Fruit fly (Drosophila melanogaster) whole organism, wandering third instar larva: ENCODE results near the gene CG6695.

ENCODE experiments used
- Abd-B ChIP-seq: fragments of >200 bp; optimal IDR thresholded peaks from 2 replicates; lab custom pipeline; 2017; ENCODE audit warnings: missing biosample characterization, missing genetic modification characterization
- CG32264 ChIP-seq: fragments of 200-800 bp; sonication (Bioruptor generic); optimal IDR thresholded peaks from 2 replicates; lab custom pipeline; 2016; ENCODE audit warnings: missing biosample characterization, missing genetic modification characterization
- CG9705 ChIP-seq: fragments of 200-800 bp; sonication (Bioruptor generic); optimal IDR thresholded peaks from 2 replicates; lab custom pipeline; 2018; ENCODE audit warnings: missing biosample characterization, mild to moderate bottlenecking, missing genetic modification characterization
- CrebA ChIP-seq: fragments of 200-800 bp; sonication (Bioruptor generic); optimal IDR thresholded peaks from 2 replicates; lab custom pipeline; 2016; ENCODE audit warnings: missing biosample characterization, mild to moderate bottlenecking, missing genetic modification characterization, borderline replicate concordance
- Dfd ChIP-seq: fragments of >200 bp; optimal IDR thresholded peaks from 2 replicates; lab custom pipeline; 2017; ENCODE audit warnings: missing biosample characterization, missing genetic modification characterization
- Dif ChIP-seq: fragments of 200-275, 200-300 bp; sonication (Bioruptor generic); optimal IDR thresholded peaks from 2 replicates; lab custom pipeline; 2018; ENCODE audit warnings: missing biosample characterization, missing genetic modification characterization; ENCODE audit not compliant: partially characterized antibody
- GATAd ChIP-seq: sonication (Bioruptor generic); optimal IDR thresholded peaks from 2 replicates; lab custom pipeline; 2016; ENCODE audit warnings: missing biosample characterization, missing genetic modification characterization
- HLH106 ChIP-seq: fragments of 200-800 bp; optimal IDR thresholded peaks from 3 replicates; lab custom pipeline; 2019; ENCODE audit warnings: missing biosample characterization, mild to moderate bottlenecking, missing genetic modification characterization, moderate library complexity
- Hnf4 ChIP-seq: fragments of 200-800 bp; sonication (Bioruptor generic); optimal IDR thresholded peaks from 2 replicates; lab custom pipeline; 2016; ENCODE audit warnings: missing biosample characterization, mild to moderate bottlenecking, missing genetic modification characterization
- Hr78 ChIP-seq: fragments of >200 bp; optimal IDR thresholded peaks from 2 replicates; lab custom pipeline; 2017; ENCODE audit warnings: missing biosample characterization, missing genetic modification characterization
- Hr83 ChIP-seq: fragments of 200-300 bp; sonication (Bioruptor generic); optimal IDR thresholded peaks from 2 replicates; lab custom pipeline; 2016; ENCODE audit warnings: missing biosample characterization, mild to moderate bottlenecking, missing genetic modification characterization, moderate library complexity; ENCODE audit not compliant: poor library complexity, severe bottlenecking
- Jra ChIP-seq: sonication (Bioruptor generic); optimal IDR thresholded peaks from 2 replicates; lab custom pipeline; 2016; ENCODE audit warnings: missing biosample characterization, missing genetic modification characterization
- Mio ChIP-seq: sonication (Bioruptor generic); optimal IDR thresholded peaks from 2 replicates; lab custom pipeline; 2016; ENCODE audit warnings: missing biosample characterization, missing genetic modification characterization
- Myc ChIP-seq: fragments of >200 bp; optimal IDR thresholded peaks from 2 replicates; lab custom pipeline; 2017
- N ChIP-seq: fragments of >200 bp; optimal IDR thresholded peaks from 2 replicates; lab custom pipeline; 2018; ENCODE audit warnings: missing biosample characterization, missing external identifiers, missing genetic modification characterization
- OdsH ChIP-seq: fragments of 200-800 bp; sonication (Bioruptor generic); optimal IDR thresholded peaks from 2 replicates; lab custom pipeline; 2016; ENCODE audit warnings: missing biosample characterization, mild to moderate bottlenecking, missing genetic modification characterization
- Rel ChIP-seq, 2 experiments: fragments of 200-800 bp; sonication (Bioruptor generic) in 1 of 2; optimal IDR thresholded peaks; 2 replicates in 1 of 2; 3 replicates in 1 of 2; lab custom pipeline; 2016 to 2019; ENCODE audit warnings: mild to moderate bottlenecking in 2 of 2, missing biosample characterization in 2 of 2, missing genetic modification characterization in 2 of 2, moderate library complexity in 1 of 2
- Sp1 ChIP-seq: fragments of 200-800 bp; sonication (Bioruptor generic); optimal IDR thresholded peaks from 3 replicates; lab custom pipeline; 2019; ENCODE audit warnings: missing biosample characterization, mild to moderate bottlenecking, missing genetic modification characterization, moderate library complexity
- Vsx2 ChIP-seq: fragments of 200-300, 225-300 bp; sonication (Bioruptor generic); optimal IDR thresholded peaks from 2 replicates; lab custom pipeline; 2018; ENCODE audit warnings: missing biosample characterization, missing genetic modification characterization; ENCODE audit not compliant: partially characterized antibody
- br ChIP-seq: fragments of 200-800 bp; sonication (Bioruptor generic); optimal IDR thresholded peaks from 2 replicates; lab custom pipeline; 2016; ENCODE audit warnings: missing biosample characterization, missing genetic modification characterization
- brk ChIP-seq: fragments of 200-800 bp; sonication (Bioruptor generic); optimal IDR thresholded peaks from 2 replicates; lab custom pipeline; 2016; ENCODE audit warnings: missing biosample characterization, mild to moderate bottlenecking, missing genetic modification characterization
- dl ChIP-seq, 2 experiments: fragments of 175-275, 200-275 bp in 1 of 2; fragments of 200-275 bp in 1 of 2; sonication (Bioruptor generic); optimal IDR thresholded peaks; lab custom pipeline; 2018; ENCODE audit warnings: mild to moderate bottlenecking in 2 of 2, missing biosample characterization in 2 of 2, missing genetic modification characterization in 2 of 2, moderate library complexity in 2 of 2; ENCODE audit not compliant: partially characterized antibody in 2 of 2, insufficient read depth in 1 of 2
- dmrt93B ChIP-seq: fragments of 200-800 bp; sonication (Bioruptor generic); optimal IDR thresholded peaks from 2 replicates; lab custom pipeline; 2018; ENCODE audit warnings: missing biosample characterization, mild to moderate bottlenecking, missing genetic modification characterization
- dsf ChIP-seq: sonication (Bioruptor generic); optimal IDR thresholded peaks from 2 replicates; lab custom pipeline; 2016; ENCODE audit warnings: missing biosample characterization, missing genetic modification characterization, borderline replicate concordance
- ey ChIP-seq: fragments of 200-800 bp; sonication (Bioruptor generic); optimal IDR thresholded peaks from 2 replicates; lab custom pipeline; 2016; ENCODE audit warnings: missing biosample characterization, missing genetic modification characterization
- foxo ChIP-seq, 2 experiments: fragments of 200-800 bp; sonication (Bioruptor generic); optimal IDR thresholded peaks; 2 replicates in 1 of 2; 3 replicates in 1 of 2; lab custom pipeline; 2016 to 2017; ENCODE audit warnings: missing biosample characterization in 2 of 2, missing genetic modification characterization in 2 of 2
- fru ChIP-seq: fragments of 200-800 bp; sonication (Bioruptor generic); optimal IDR thresholded peaks from 3 replicates; lab custom pipeline; 2016; ENCODE audit warnings: missing biosample characterization, mild to moderate bottlenecking, missing genetic modification characterization
- h ChIP-seq: fragments of 200-800 bp; sonication (Bioruptor generic); optimal IDR thresholded peaks from 3 replicates; lab custom pipeline; 2016; ENCODE audit warnings: missing biosample characterization, mild to moderate bottlenecking, missing genetic modification characterization
- jim ChIP-seq: fragments of 175-275, 200-325 bp; sonication (Bioruptor generic); optimal IDR thresholded peaks from 2 replicates; lab custom pipeline; 2016; ENCODE audit warnings: missing biosample characterization, mild to moderate bottlenecking, missing genetic modification characterization
- lola ChIP-seq: fragments of >200 bp; optimal IDR thresholded peaks from 2 replicates; lab custom pipeline; 2017; ENCODE audit warnings: missing biosample characterization, missing genetic modification characterization
- pan ChIP-seq: fragments of >200 bp; optimal IDR thresholded peaks from 2 replicates; lab custom pipeline; 2017
- psq ChIP-seq: fragments of 200-800 bp; sonication (Bioruptor generic); optimal IDR thresholded peaks from 3 replicates; lab custom pipeline; 2017; ENCODE audit warnings: missing biosample characterization, mild to moderate bottlenecking, missing genetic modification characterization, moderate library complexity
- rgr ChIP-seq: fragments of 200-800 bp; sonication (Bioruptor generic); optimal IDR thresholded peaks from 3 replicates; lab custom pipeline; 2016; ENCODE audit warnings: missing biosample characterization, mild to moderate bottlenecking, missing genetic modification characterization
- sage ChIP-seq: fragments of 200-800 bp; sonication (Bioruptor generic); optimal IDR thresholded peaks from 2 replicates; lab custom pipeline; 2016; ENCODE audit warnings: missing biosample characterization, mild to moderate bottlenecking, missing genetic modification characterization
- sv ChIP-seq: fragments of 200-800 bp; sonication (Bioruptor generic); optimal IDR thresholded peaks from 3 replicates; lab custom pipeline; 2016; ENCODE audit warnings: missing biosample characterization, missing genetic modification characterization
- tai ChIP-seq: sonication (Bioruptor generic); optimal IDR thresholded peaks from 2 replicates; lab custom pipeline; 2016; ENCODE audit warnings: missing biosample characterization, missing genetic modification characterization
- usp ChIP-seq: fragments of >200 bp; optimal IDR thresholded peaks from 2 replicates; lab custom pipeline; 2017; ENCODE audit warnings: missing biosample characterization, missing genetic modification characterization
- woc ChIP-seq: sonication (Bioruptor generic); optimal IDR thresholded peaks from 2 replicates; lab custom pipeline; 2016; ENCODE audit warnings: missing biosample characterization, mild to moderate bottlenecking, missing genetic modification characterization

CG6695 gene

dm6 chr3R:24626667-24627066, 28.3 kb upstream of the CG6695 start:
- no peak for TF ChIP-seq OdsH (GFP tag; lab: Kevin White, UChicago)
- no peak for TF ChIP-seq Rel (GFP tag; optimal IDR thresholded peaks at IDR 0.05; lab: Kevin White, UChicago)
- TF ChIP-seq Rel (tag; optimal IDR thresholded peaks at IDR 0.05; lab: Kevin White, UChicago) = peak; percentile 78

- no peak for TF ChIP-seq HLH106 (tag; lab: Kevin White, UChicago)
- TF ChIP-seq dsf (GFP tag; lab: Kevin White, UChicago) = no peak
- no peak for TF ChIP-seq lola (GFP tag; lab: Kevin White, UChicago)
- TF ChIP-seq dl (GFP tag; optimal IDR thresholded peaks at IDR 0.05; lab: Kevin White, UChicago; ENCODE audit: insufficient read depth in 1 of 2, partially characterized antibody in 2 of 2) = peak in 1 of 2 experiments; percentile 48
- TF ChIP-seq psq = no peak
- TF ChIP-seq rgr (GFP tag; lab: Kevin White, UChicago) = no peak
- peak; percentile 37 for TF ChIP-seq h (GFP tag; lab: Kevin White, UChicago)
- no peak for TF ChIP-seq pan (lab: Kevin White, UChicago)
- TF ChIP-seq tai (GFP tag; lab: Kevin White, UChicago) = no peak
- TF ChIP-seq Jra (GFP tag; lab: Kevin White, UChicago) = peak; percentile 56
- TF ChIP-seq Hr78 (GFP tag; lab: Kevin White, UChicago) = no peak
- TF ChIP-seq CG32264 (GFP tag; lab: Kevin White, UChicago) = no peak
- no peak for TF ChIP-seq woc (GFP tag; lab: Kevin White, UChicago)
- no peak for TF ChIP-seq Hnf4
- no peak for TF ChIP-seq Myc (lab: Kevin White, UChicago)
- TF ChIP-seq brk = no peak
- no peak for TF ChIP-seq fru (GFP tag; lab: Kevin White, UChicago)
- no peak for TF ChIP-seq sv (GFP tag; lab: Kevin White, UChicago)
- TF ChIP-seq usp (GFP tag; lab: Kevin White, UChicago) = no peak
- no peak for TF ChIP-seq Mio (GFP tag; lab: Kevin White, UChicago)
- TF ChIP-seq br = peak; percentile 27
- TF ChIP-seq N (GFP tag; lab: Kevin White, UChicago) = no peak
- TF ChIP-seq OdsH (GFP tag; lab: Kevin White, UChicago) = peak; percentile 3
- TF ChIP-seq Hr83 (GFP tag; lab: Kevin White, UChicago) = peak; percentile 51
- peak; percentile 74 for TF ChIP-seq CrebA (GFP tag; lab: Kevin White, UChicago)
- TF ChIP-seq Abd-B = no peak
- TF ChIP-seq Dif = peak; percentile 79
- TF ChIP-seq GATAd (GFP tag; lab: Kevin White, UChicago) = no peak
- no peak for TF ChIP-seq Sp1 (GFP tag; lab: Kevin White, UChicago)
- TF ChIP-seq jim = no peak
- TF ChIP-seq foxo (GFP tag; optimal IDR thresholded peaks at IDR 0.05; lab: Kevin White, UChicago) = no peak
- TF ChIP-seq dmrt93B = no peak
- no peak for TF ChIP-seq ey (GFP tag; lab: Kevin White, UChicago)
- no peak for TF ChIP-seq sage (GFP tag; lab: Kevin White, UChicago)
- TF ChIP-seq Vsx2 (GFP tag; lab: Kevin White, UChicago) = peak; percentile 8
- no peak for TF ChIP-seq Dfd (GFP tag; lab: Kevin White, UChicago)
- TF ChIP-seq CG9705 (GFP tag; lab: Kevin White, UChicago) = no peak
- TF ChIP-seq Rel (GFP tag; optimal IDR thresholded peaks at IDR 0.05; lab: Kevin White, UChicago) = no peak
- peak; percentile 40 for TF ChIP-seq Rel (tag; optimal IDR thresholded peaks at IDR 0.05; lab: Kevin White, UChicago)
- TF ChIP-seq, all 38 proteins: peak for 10
These were observed 24.8 kb upstream of the CG6695 start, which contains the start of gene Wsck for dm6 chr3R:24629877-24630808. Gene Wsck, minus strand, starts transcription at chr3R:24630075.
